Worm (Caenorhabditis elegans) whole organism, L4 larva: ENCODE results near the gene K09B11.4.

Experiments used
- ceh-82 ChIP-seq: sonication (generic microtip); optimal IDR thresholded peaks from 2 replicates; lab custom pipeline; 2017; ENCODE audit warnings: missing biosample characterization, missing genetic modification characterization
- fkh-10 ChIP-seq: fragments of 150-350 bp; optimal IDR thresholded peaks from 2 replicates; lab custom pipeline; 2014; ENCODE audit warnings: missing biosample characterization, missing genetic modification reagents, missing genetic modification characterization
- fos-1 ChIP-seq: fragments of 150-350 bp; optimal IDR thresholded peaks from 2 replicates; lab custom pipeline; 2014; ENCODE audit warnings: missing biosample characterization, missing genetic modification characterization
- mes-2 ChIP-seq: sonication (generic microtip); optimal IDR thresholded peaks from 2 replicates; lab custom pipeline; 2016; ENCODE audit warnings: missing genotype, mild to moderate bottlenecking, missing genetic modification characterization, missing compliant biosample characterization; ENCODE audit not compliant: poor library complexity, severe bottlenecking
- set-16 ChIP-seq: fragments of 200-800 bp; sonication (Bioruptor generic); IDR thresholded peaks from 2 replicates; pipeline ENCODE4 v1.3.6; 2022; ENCODE audit warnings: missing genetic modification reagents, missing genetic modification characterization, missing compliant biosample characterization
- snpc-1.2 ChIP-seq: fragments of 200-800 bp; sonication (Bioruptor generic); IDR thresholded peaks from 2 replicates; pipeline ENCODE4 v1.3.6; 2022; ENCODE audit warnings: missing genetic modification reagents, missing genetic modification characterization, missing compliant biosample characterization

ce11 chrIV:13454698-13455097 lies 25.4 kb downstream of the K09B11.4 start, which contains the start of gene uso-1:
- TF ChIP-seq snpc-1.2 (GFP tag; lab: Robert Waterston, UW) (no peak), set-16 (GFP tag; lab: Robert Waterston, UW) (no peak), mes-2 (no peak), ceh-82 (no peak), fos-1 (no peak), fkh-10 (no peak)
